Worm (Caenorhabditis elegans): ENCODE data around the gene kle-2.

DNA sequence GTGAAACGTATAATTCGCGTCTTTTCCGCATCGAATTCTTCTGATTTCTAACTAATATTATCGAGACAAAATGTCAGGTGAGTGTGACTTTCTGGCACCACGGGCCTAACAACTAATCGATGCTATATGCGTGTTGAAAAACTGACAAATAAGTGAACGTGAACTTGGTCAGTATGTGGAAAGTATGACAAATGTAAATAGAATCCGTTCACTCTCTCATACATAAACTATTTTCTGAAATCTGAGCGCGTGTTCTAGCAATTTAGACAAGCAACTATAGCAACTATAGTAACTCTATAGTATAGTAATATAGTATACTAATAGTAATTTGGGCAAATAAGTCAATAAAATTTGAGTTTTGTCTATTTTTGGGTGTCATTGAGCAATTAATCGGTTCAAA lies 49.2 kb upstream of the kle-2 start:
- TF ChIP-seq fkh-10 (GFP tag; optimal IDR thresholded peaks at IDR 0.05) (no peak), nhr-25 (tag; optimal IDR thresholded peaks at IDR 0.05) (no peak)
